Worm (Caenorhabditis elegans) whole organism, L4 larva: ENCODE results near the gene ZK6.6.

ENCODE experiments used
- ceh-28 ChIP-seq: fragments of 150-350 bp; optimal IDR thresholded peaks from 2 replicates; lab custom pipeline; 2014; ENCODE audit warnings: missing biosample characterization, missing genetic modification reagents, missing genetic modification characterization
- egl-43 ChIP-seq: fragments of 200-800 bp; sonication (Bioruptor generic); IDR thresholded peaks from 2 replicates; pipeline ENCODE4 v1.3.6; 2022; ENCODE audit warnings: missing genetic modification reagents, missing genetic modification characterization, missing compliant biosample characterization
- jun-1 ChIP-seq: fragments of 150-350 bp; optimal IDR thresholded peaks from 2 replicates; lab custom pipeline; 2014; ENCODE audit warnings: missing biosample characterization, missing genetic modification reagents, missing genetic modification characterization
- mes-2 ChIP-seq: sonication (generic microtip); optimal IDR thresholded peaks from 2 replicates; lab custom pipeline; 2016; ENCODE audit warnings: missing genotype, mild to moderate bottlenecking, missing genetic modification characterization, missing compliant biosample characterization; ENCODE audit not compliant: poor library complexity, severe bottlenecking
- nhr-237 ChIP-seq: sonication (generic microtip); optimal IDR thresholded peaks from 2 replicates; lab custom pipeline; 2017; ENCODE audit warnings: missing biosample characterization, missing genetic modification characterization
- nhr-6 ChIP-seq: fragments of 150-350 bp; optimal IDR thresholded peaks from 2 replicates; lab custom pipeline; 2014; ENCODE audit warnings: missing biosample characterization, missing genetic modification characterization
- nhr-77 ChIP-seq: fragments of 150-350 bp; optimal IDR thresholded peaks from 2 replicates; lab custom pipeline; 2014; ENCODE audit warnings: missing biosample characterization, missing genetic modification characterization
- unc-62 ChIP-seq, 3 experiments: fragments of 150-350 bp in 1 of 3; sonication (generic microtip); optimal IDR thresholded peaks in 2 of 3; peaks in 1 of 3; 1 replicate in 1 of 3; 2 replicates in 2 of 3; lab custom pipeline; 2014 to 2017; ENCODE audit warnings: missing biosample characterization in 3 of 3, missing genetic modification characterization in 3 of 3, missing genetic modification reagents in 3 of 3, missing genotype in 1 of 3
- ztf-11 ChIP-seq: fragments of 150-350 bp; optimal IDR thresholded peaks from 2 replicates; lab custom pipeline; 2014; ENCODE audit warnings: missing biosample characterization, missing genetic modification characterization

DNA sequence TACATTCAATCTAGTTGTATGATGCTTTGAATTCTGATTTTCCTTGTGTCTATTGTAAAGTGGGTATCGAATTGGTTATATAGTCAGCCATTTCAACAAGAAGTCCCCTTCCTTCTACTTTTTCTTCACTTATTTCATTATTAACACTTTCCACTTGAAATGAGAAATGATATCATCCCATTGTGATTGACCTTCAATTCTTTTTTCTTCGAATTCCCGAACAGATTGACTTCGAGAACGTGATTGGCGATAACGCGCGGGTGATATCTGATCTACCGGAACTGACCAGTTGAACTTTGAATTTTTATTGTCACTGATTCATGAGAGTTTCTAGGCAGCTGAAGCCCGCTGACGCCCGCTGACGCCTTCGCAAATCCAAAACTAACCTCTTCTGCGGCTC, 10.3 kb upstream of the ZK6.6 start:
- TF ChIP-seq egl-43 (GFP tag; lab: Robert Waterston, UW) (no peak), jun-1 (tag; lab: Kevin White, UChicago) (no peak), nhr-237 (no peak), ztf-11 (tag; lab: Kevin White, UChicago) (no peak), nhr-6 (tag; lab: Kevin White, UChicago) (no peak), nhr-77 (tag; lab: Kevin White, UChicago) (no peak), mes-2 (no peak), unc-62 (GFP tag; optimal IDR thresholded peaks at IDR 0.05 in 1 of 2; lab: Kevin White, UChicago) (no peak), unc-62 (tag; optimal IDR thresholded peaks at IDR 0.05; lab: Kevin White, UChicago) (no peak), ceh-28 (tag; lab: Kevin White, UChicago) (no peak)
